In the genomic region with DNA sequence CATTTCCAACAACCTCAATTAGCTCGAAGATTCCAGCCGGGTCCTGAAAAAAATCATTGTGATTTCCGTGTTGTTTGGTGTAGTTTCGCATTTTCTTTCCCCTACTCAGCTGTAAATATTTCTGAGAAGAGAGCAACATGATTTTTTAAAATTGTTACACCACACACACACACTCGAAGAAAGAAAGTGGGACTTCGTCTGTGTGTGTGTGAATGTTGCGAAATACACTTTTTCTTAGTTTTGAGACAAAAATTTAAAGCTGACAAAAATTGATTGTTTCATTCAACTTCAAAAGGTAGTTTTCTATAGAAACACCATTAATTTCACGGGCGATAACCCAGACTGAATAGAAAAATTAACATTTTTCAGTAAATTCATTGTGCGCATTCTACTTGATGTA, we compare ENCODE assay signal across 3 worm cellular contexts.
TF ChIP-seq lines count a peak whose summit lies in the region.

No protein-coding gene starts in this region.

TF ChIP-seq in whole organism, L1 larva, 84 proteins besides CTCF, POLR2A, EP300 and RAD21:
- TF ChIP-seq ces-1 (GFP tag; optimal IDR thresholded peaks at IDR 0.05; lab: Kevin White, UChicago) (no peak), nhr-85 (tag; lab: Kevin White, UChicago) (peak; percentile 49), aha-1 (tag; optimal IDR thresholded peaks at IDR 0.05; lab: Kevin White, UChicago) (no peak), sox-4 (tag; optimal IDR thresholded peaks at IDR 0.05; lab: Kevin White, UChicago) (no peak), elt-3 (tag; optimal IDR thresholded peaks at IDR 0.05; lab: Kevin White, UChicago) (no peak), sup-37 (GFP tag; optimal IDR thresholded peaks at IDR 0.05; lab: Kevin White, UChicago) (no peak), hpl-2 (GFP tag; optimal IDR thresholded peaks at IDR 0.05; lab: Kevin White, UChicago) (no peak), nhr-90 (tag; optimal IDR thresholded peaks at IDR 0.05; lab: Kevin White, UChicago; ENCODE audit: poor library complexity) (no peak), snu-23 (GFP tag; optimal IDR thresholded peaks at IDR 0.05; lab: Kevin White, UChicago) (no peak), snpc-4 (tag; optimal IDR thresholded peaks at IDR 0.05; lab: Kevin White, UChicago) (no peak), ceh-90 (tag; optimal IDR thresholded peaks at IDR 0.05; lab: Kevin White, UChicago) (no peak), lin-14 (GFP tag; optimal IDR thresholded peaks at IDR 0.05; lab: Kevin White, UChicago) (peak; percentile 5), skn-1 (tag; optimal IDR thresholded peaks at IDR 0.05; lab: Kevin White, UChicago) (no peak), efl-1 (optimal IDR thresholded peaks at IDR 0.05; lab: Kevin White, UChicago) (no peak), efl-1 (GFP tag; optimal IDR thresholded peaks at IDR 0.05 in 1 of 2; lab: Kevin White, UChicago) (peak in 1 of 2 experiments; percentile 38)

TF ChIP-seq in whole organism, L2 larva, 48 proteins besides CTCF, POLR2A, EP300 and RAD21:
- TF ChIP-seq unc-55 (GFP tag; optimal IDR thresholded peaks at IDR 0.05; lab: Kevin White, UChicago), result peak; percentile 9
- TF ChIP-seq nhr-25 (tag; optimal IDR thresholded peaks at IDR 0.05; lab: Kevin White, UChicago), result no peak
- TF ChIP-seq nhr-21 (tag; optimal IDR thresholded peaks at IDR 0.05; lab: Kevin White, UChicago), result no peak

TF ChIP-seq in whole organism, young adult, 124 proteins besides CTCF, POLR2A, EP300 and RAD21:
- peak; percentile 58; the same call in 1 of the 2 replicates for TF ChIP-seq cebp-1 (GFP tag; IDR thresholded peaks at IDR 0.05; lab: Robert Waterston, UW)
- TF ChIP-seq cebp-1 (tag; optimal IDR thresholded peaks at IDR 0.05; lab: Kevin White, UChicago), result peak; percentile 90
- no peak for TF ChIP-seq ztf-6 (GFP tag; IDR thresholded peaks at IDR 0.05; lab: Robert Waterston, UW)
- no peak for TF ChIP-seq madf-8 (GFP tag; conservative IDR thresholded peaks at IDR 0.05; lab: Robert Waterston, UW)
- no peak for TF ChIP-seq ztf-25 (GFP tag; IDR thresholded peaks at IDR 0.05; lab: Robert Waterston, UW)
- no peak for TF ChIP-seq pbrm-1 (GFP tag; IDR thresholded peaks at IDR 0.05; lab: Robert Waterston, UW)
- TF ChIP-seq D2030.7 (GFP tag; IDR thresholded peaks at IDR 0.05; lab: Robert Waterston, UW), result no peak
- no peak for TF ChIP-seq F23B12.7 (tag; optimal IDR thresholded peaks at IDR 0.05; lab: Kevin White, UChicago; ENCODE audit: insufficient read depth)
- TF ChIP-seq lin-26 (GFP tag; IDR thresholded peaks at IDR 0.05; lab: Robert Waterston, UW), result no peak
